Worm (Caenorhabditis elegans) whole organism, L4 larva: ENCODE results near the gene D1086.1.

Source experiments
- Y105C5A.15 ChIP-seq: fragments of 200-800 bp; sonication (Bioruptor generic); IDR thresholded peaks from 2 replicates; pipeline ENCODE4 v1.3.6; 2022; ENCODE audit warnings: missing genetic modification characterization, missing compliant biosample characterization
- ama-1 ChIP-seq: fragments of 150-350 bp; optimal IDR thresholded peaks from 2 replicates; lab custom pipeline; 2014; ENCODE audit warnings: inconsistent platforms, mixed read lengths
- ceh-82 ChIP-seq: sonication (generic microtip); optimal IDR thresholded peaks from 2 replicates; lab custom pipeline; 2017; ENCODE audit warnings: missing biosample characterization, missing genetic modification characterization
- fkh-10 ChIP-seq: fragments of 150-350 bp; optimal IDR thresholded peaks from 2 replicates; lab custom pipeline; 2014; ENCODE audit warnings: missing biosample characterization, missing genetic modification reagents, missing genetic modification characterization
- jun-1 ChIP-seq: fragments of 150-350 bp; optimal IDR thresholded peaks from 2 replicates; lab custom pipeline; 2014; ENCODE audit warnings: missing biosample characterization, missing genetic modification reagents, missing genetic modification characterization
- lsy-2 ChIP-seq, 2 experiments: fragments of 150-350 bp in 1 of 2; sonication (generic microtip) in 1 of 2; optimal IDR thresholded peaks; 2 replicates each; lab custom pipeline; 2014 to 2017; ENCODE audit warnings: missing biosample characterization in 2 of 2, missing genetic modification characterization in 2 of 2
- mdl-1 ChIP-seq, 2 experiments: fragments of 150-350 bp in 1 of 2; sonication (generic microtip) in 1 of 2; optimal IDR thresholded peaks; 2 replicates each; lab custom pipeline; 2014 to 2017; ENCODE audit warnings: missing biosample characterization in 2 of 2, missing genetic modification characterization in 2 of 2
- nhr-76 ChIP-seq: fragments of 150-350 bp; optimal IDR thresholded peaks from 2 replicates; lab custom pipeline; 2014; ENCODE audit warnings: missing biosample characterization, missing genetic modification characterization

DNA sequence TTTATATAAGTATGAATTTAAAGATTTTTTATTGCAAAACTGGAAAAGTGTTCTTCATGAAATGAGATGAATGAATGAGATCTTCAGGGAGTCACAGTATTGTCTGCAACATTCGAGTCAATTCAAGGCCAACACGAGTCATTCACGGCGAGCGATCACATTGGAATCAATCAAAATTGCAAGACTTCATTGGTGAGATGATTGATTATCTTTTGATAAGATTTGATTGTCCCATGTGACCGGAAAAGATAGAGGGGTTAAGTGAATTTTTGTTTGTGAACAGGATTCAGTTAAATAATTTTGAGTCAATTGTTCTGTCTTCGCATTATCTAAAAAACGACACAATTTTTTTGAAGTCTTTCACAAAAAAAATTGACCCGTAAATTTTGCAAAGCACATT, 3.7 kb upstream of the D1086.1 start:
- TF ChIP-seq nhr-76 (tag; lab: Kevin White, UChicago) (no peak), ama-1 (lab: Kevin White, UChicago) (no peak), fkh-10 (GFP tag; lab: Kevin White, UChicago) (no peak), Y105C5A.15 (GFP tag; lab: Robert Waterston, UW) (no peak), ceh-82 (tag; lab: Kevin White, UChicago) (no peak), mdl-1 (tag; optimal IDR thresholded peaks at IDR 0.05; lab: Kevin White, UChicago) (peak in 1 of 2 experiments; percentile 41), jun-1 (tag; lab: Kevin White, UChicago) (no peak), lsy-2 (tag; optimal IDR thresholded peaks at IDR 0.05; lab: Kevin White, UChicago) (no peak)
